Fruit fly (Drosophila melanogaster) whole organism, pupa: ENCODE results near the gene Him.
A peak's percentile ranks its signal among the peaks of the same experiment; 100 is the strongest.

Source experiments
- CG10348 ChIP-seq: fragments of 200-800 bp; sonication (Bioruptor generic); IDR thresholded peaks from 2 replicates; pipeline ENCODE4 v1.3.6; 2022; ENCODE audit warnings: missing biosample characterization, missing genetic modification characterization
- CG12605 ChIP-seq: fragments of 200-800 bp; sonication (Bioruptor generic); IDR thresholded peaks from 2 replicates; pipeline ENCODE4 v1.3.6; 2022; ENCODE audit warnings: missing biosample characterization, missing genetic modification characterization
- CG13204 ChIP-seq: fragments of 200-800 bp; sonication (Bioruptor generic); optimal IDR thresholded peaks from 2 replicates; lab custom pipeline; 2018; ENCODE audit warnings: missing biosample characterization, mild to moderate bottlenecking, missing genetic modification characterization, moderate library complexity
- CG14655 ChIP-seq: fragments of 200-800 bp; sonication (Bioruptor generic); optimal IDR thresholded peaks from 3 replicates; lab custom pipeline; 2017; ENCODE audit warnings: mild to moderate bottlenecking, missing biosample characterization, missing genetic modification reagents, missing genetic modification characterization
- CG15710 ChIP-seq: fragments of 200-800 bp; sonication (Bioruptor generic); optimal IDR thresholded peaks from 2 replicates; lab custom pipeline; 2018; ENCODE audit warnings: missing biosample characterization, mild to moderate bottlenecking, missing genetic modification characterization, moderate library complexity
- CG17806 ChIP-seq: fragments of 200-800 bp; sonication (Bioruptor generic); optimal IDR thresholded peaks from 2 replicates; lab custom pipeline; 2018; ENCODE audit warnings: missing biosample characterization, mild to moderate bottlenecking, missing genetic modification characterization, moderate library complexity
- CG32121 ChIP-seq: fragments of 200-800 bp; sonication (Bioruptor generic); IDR thresholded peaks from 2 replicates; pipeline ENCODE4 v1.3.6; 2022; ENCODE audit warnings: missing biosample characterization, missing genetic modification characterization
- CG34367 ChIP-seq: fragments of 200-800 bp; sonication (Bioruptor generic); optimal IDR thresholded peaks from 2 replicates; lab custom pipeline; 2018; ENCODE audit warnings: missing biosample characterization, mild to moderate bottlenecking, missing genetic modification characterization
- CG4496 ChIP-seq: fragments of 200-800 bp; sonication (Bioruptor generic); IDR thresholded peaks from 3 replicates; pipeline ENCODE4 v1.3.6; 2022; ENCODE audit warnings: missing biosample characterization, missing genetic modification characterization
- CG8159 ChIP-seq: fragments of 200-800 bp; sonication (Bioruptor generic); optimal IDR thresholded peaks from 3 replicates; lab custom pipeline; 2018; ENCODE audit warnings: missing biosample characterization, mild to moderate bottlenecking, missing genetic modification characterization, moderate library complexity
- CG8301 ChIP-seq: fragments of 200-800 bp; sonication (Bioruptor generic); optimal IDR thresholded peaks from 2 replicates; lab custom pipeline; 2018; ENCODE audit warnings: missing biosample characterization, mild to moderate bottlenecking, missing genetic modification characterization
- CG9948 ChIP-seq: fragments of 200-800 bp; sonication (Bioruptor generic); optimal IDR thresholded peaks from 2 replicates; lab custom pipeline; 2018; ENCODE audit warnings: missing biosample characterization, mild to moderate bottlenecking, missing genetic modification characterization, moderate library complexity
- D1 ChIP-seq: fragments of 200-800 bp; sonication (Bioruptor generic); optimal IDR thresholded peaks from 2 replicates; lab custom pipeline; 2018; ENCODE audit warnings: missing biosample characterization, mild to moderate bottlenecking, missing genetic modification characterization, moderate library complexity
- EcR ChIP-seq: fragments of 200-800 bp; sonication (Bioruptor generic); optimal IDR thresholded peaks from 3 replicates; lab custom pipeline; 2019; ENCODE audit warnings: missing biosample characterization, missing genetic modification characterization, mild to moderate bottlenecking, moderate library complexity, missing genetic modification reagents
- Ets98B ChIP-seq: fragments of 200-800 bp; sonication (Bioruptor generic); IDR thresholded peaks from 2 replicates; pipeline ENCODE4 v1.3.6; 2022; ENCODE audit warnings: missing biosample characterization, missing genetic modification characterization
- Pif1A ChIP-seq: fragments of 200-800 bp; sonication (Bioruptor generic); optimal IDR thresholded peaks from 3 replicates; lab custom pipeline; 2016; ENCODE audit warnings: missing biosample characterization, missing genetic modification characterization
- Pif1B ChIP-seq: fragments of 200-800 bp; sonication (Bioruptor generic); optimal IDR thresholded peaks from 3 replicates; lab custom pipeline; 2016; ENCODE audit warnings: missing biosample characterization, missing genetic modification characterization
- Snoo ChIP-seq: fragments of 200-800 bp; sonication (Bioruptor generic); optimal IDR thresholded peaks from 3 replicates; lab custom pipeline; 2017; ENCODE audit warnings: missing biosample characterization, mild to moderate bottlenecking, missing genetic modification characterization, inconsistent platforms
- fd96Ca ChIP-seq: fragments of 200-800 bp; sonication (Bioruptor generic); IDR thresholded peaks from 3 replicates; pipeline ENCODE4 v1.3.6; 2022; ENCODE audit warnings: missing biosample characterization, missing genetic modification characterization
- gl ChIP-seq: fragments of 200-800 bp; sonication (Bioruptor generic); optimal IDR thresholded peaks from 2 replicates; lab custom pipeline; 2018; ENCODE audit warnings: missing biosample characterization, mild to moderate bottlenecking, missing genetic modification characterization
- rn ChIP-seq: fragments of 200-800 bp; sonication (Bioruptor generic); IDR thresholded peaks from 2 replicates; pipeline ENCODE4 v1.3.6; 2022; ENCODE audit warnings: missing biosample characterization, missing genetic modification characterization

Gene Him

DNA sequence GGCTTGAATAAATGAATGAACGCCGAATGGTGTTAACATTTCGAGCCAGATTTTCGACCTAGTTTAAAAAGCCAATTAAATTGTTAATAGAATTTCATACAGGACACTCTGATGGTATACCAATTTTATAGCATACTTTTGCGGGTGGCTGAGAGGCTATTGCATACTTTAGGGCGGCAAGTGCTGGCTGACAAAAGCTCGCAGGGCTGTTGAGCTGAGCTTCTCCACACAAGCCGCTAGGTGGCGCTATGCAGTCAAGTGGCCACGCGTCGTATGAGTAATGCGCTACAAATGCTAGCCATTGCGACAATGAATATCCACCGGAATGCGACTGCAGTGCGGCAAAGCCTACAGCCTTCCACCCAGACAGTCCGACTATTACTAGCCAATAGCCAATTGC, 30.1 kb downstream of the Him start:
- TF ChIP-seq CG15710 (no peak), CG32121 (GFP tag; lab: Robert Waterston, UW) (no peak), CG34367 (tag; lab: Kevin White, UChicago) (peak; percentile 7), CG10348 (GFP tag; lab: Robert Waterston, UW) (no peak), CG8301 (tag; lab: Kevin White, UChicago) (no peak), Ets98B (GFP tag; lab: Robert Waterston, UW) (no peak; the same call in 1 of the 2 replicates), gl (tag; lab: Kevin White, UChicago) (no peak), Snoo (tag; lab: Kevin White, UChicago) (no peak), fd96Ca (GFP tag; lab: Robert Waterston, UW) (no peak), Pif1B (GFP tag; lab: Kevin White, UChicago) (no peak), D1 (no peak), rn (no peak), CG4496 (GFP tag; lab: Robert Waterston, UW) (peak; percentile 80), CG8159 (tag; lab: Kevin White, UChicago) (no peak)

DNA sequence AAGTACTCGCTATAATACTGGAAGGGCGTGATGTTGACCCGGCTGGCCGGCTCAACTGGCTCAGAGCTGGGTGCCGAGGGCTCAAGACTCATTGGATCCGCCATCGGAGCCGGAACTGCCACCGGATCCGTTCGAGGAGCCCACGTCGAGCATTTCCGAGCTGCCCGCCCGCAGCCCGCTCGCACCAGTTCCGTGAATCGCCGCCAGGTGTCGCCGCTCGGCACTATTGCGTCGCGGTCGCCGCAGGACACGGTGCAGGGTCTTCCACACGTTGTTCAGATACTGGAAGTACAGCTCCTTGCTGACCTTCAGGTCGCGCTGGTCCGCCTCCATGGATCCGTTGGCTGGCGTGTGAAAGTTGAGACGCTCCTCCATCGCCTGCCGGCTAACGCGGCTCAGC, 32.0 kb downstream of the Him start:
- TF ChIP-seq Pif1A (GFP tag; lab: Kevin White, UChicago) (no peak), rn (no peak), EcR (GFP tag; lab: Kevin White, UChicago) (no peak), CG17806 (no peak), CG9948 (tag; lab: Kevin White, UChicago) (no peak), CG10348 (GFP tag; lab: Robert Waterston, UW) (no peak), fd96Ca (GFP tag; lab: Robert Waterston, UW) (no peak), Ets98B (GFP tag; lab: Robert Waterston, UW) (no peak), CG4496 (GFP tag; lab: Robert Waterston, UW) (no peak), CG12605 (no peak), CG34367 (tag; lab: Kevin White, UChicago) (no peak), CG8301 (tag; lab: Kevin White, UChicago) (no peak), CG32121 (GFP tag; lab: Robert Waterston, UW) (no peak), CG8159 (tag; lab: Kevin White, UChicago) (no peak), CG14655 (GFP tag; lab: Kevin White, UChicago) (no peak), gl (tag; lab: Kevin White, UChicago) (no peak)

DNA sequence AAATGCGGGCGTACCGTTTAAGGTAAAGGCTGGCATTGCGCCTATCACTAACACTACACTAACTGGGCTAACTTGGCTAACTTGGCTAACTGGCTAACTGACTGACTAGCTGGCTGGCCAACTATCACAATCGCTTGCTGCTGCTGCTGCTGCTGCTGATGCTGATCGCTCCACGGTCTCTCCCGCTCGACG, 33.9 kb downstream of the Him start, which contains the start of gene upd2:
Gene upd2, minus strand, starts transcription at position 101 of the 192 bp plus-strand sequence.
- no peak for TF ChIP-seq Pif1B (GFP tag; lab: Kevin White, UChicago)
- no peak for TF ChIP-seq CG32121 (GFP tag; lab: Robert Waterston, UW)
- TF ChIP-seq rn, result no peak
- TF ChIP-seq CG14655 (GFP tag; lab: Kevin White, UChicago), result no peak
- TF ChIP-seq, all 21 proteins: peak for 0

DNA sequence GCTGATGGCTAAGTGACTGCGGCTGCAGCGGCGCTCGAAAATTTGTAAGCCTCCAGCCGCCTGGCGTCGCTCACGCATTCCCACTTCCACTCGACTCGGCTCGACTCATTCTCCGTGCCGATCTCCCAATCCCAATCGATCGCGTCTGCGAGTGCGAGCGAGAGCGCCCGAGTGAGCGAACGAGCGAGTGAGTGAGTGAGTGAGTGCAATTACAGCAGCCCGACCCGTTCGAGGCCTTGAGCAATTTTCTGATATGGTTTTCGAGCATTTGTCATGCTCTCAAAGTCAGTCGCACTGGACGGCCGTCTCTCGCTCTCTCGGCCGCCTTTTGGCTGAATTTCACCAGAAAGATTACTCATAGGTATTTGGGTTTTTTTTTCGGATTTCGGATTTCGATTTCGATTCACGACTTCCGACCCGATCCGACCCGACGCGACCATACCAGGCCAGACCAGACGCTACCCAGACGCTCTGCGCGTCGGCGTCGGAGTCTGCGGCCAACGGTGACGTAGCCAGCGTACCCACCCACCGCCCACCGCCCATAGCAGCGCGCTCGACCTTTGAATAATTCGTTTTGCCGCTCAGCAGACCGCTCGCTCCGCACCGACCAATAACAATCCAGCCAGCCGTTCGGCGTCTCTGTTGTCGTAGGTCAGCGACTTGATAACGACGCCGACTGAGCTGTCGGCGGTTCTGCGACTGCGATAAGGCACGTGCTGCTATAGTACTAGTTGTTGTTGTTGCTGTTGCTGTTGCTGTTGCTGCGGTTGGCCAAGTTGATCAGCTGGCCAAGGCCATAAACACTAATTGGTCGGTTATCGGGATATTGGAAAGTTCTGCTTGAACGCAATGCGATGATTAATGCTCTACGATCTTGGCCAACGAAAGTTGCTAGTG, 34.4 kb downstream of the Him start:
- TF ChIP-seq CG13204 (GFP tag; lab: Kevin White, UChicago) (peak; percentile 53), Snoo (tag; lab: Kevin White, UChicago) (no peak), CG17806 (no peak), CG4496 (GFP tag; lab: Robert Waterston, UW) (peak; percentile 26; the same call in 1 of the 3 replicates), EcR (GFP tag; lab: Kevin White, UChicago) (peak; percentile 42)

DNA sequence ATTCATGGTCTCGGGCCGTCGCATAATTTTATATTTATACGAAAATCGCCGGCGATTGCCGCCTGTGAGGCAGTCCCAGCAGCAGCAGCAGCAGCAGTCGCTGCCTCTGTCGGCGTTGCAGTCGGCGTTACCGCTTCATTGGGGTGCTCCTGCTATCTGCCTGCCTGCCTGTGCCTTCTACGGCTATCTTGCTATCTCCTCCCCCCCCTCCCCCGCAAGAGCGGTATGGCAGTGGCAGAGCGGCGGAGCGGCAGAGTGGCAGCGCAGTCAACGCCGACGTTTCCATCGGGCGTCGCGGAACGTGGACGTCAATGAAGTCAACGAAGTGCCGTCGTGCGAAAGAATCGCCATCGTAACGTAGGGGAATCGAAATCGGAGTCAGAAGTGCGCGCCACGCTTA, 36.0 kb downstream of the Him start:
- TF ChIP-seq CG4496 (GFP tag; lab: Robert Waterston, UW), result no peak
- peak; percentile 50 for TF ChIP-seq CG13204 (GFP tag; lab: Kevin White, UChicago)

DNA sequence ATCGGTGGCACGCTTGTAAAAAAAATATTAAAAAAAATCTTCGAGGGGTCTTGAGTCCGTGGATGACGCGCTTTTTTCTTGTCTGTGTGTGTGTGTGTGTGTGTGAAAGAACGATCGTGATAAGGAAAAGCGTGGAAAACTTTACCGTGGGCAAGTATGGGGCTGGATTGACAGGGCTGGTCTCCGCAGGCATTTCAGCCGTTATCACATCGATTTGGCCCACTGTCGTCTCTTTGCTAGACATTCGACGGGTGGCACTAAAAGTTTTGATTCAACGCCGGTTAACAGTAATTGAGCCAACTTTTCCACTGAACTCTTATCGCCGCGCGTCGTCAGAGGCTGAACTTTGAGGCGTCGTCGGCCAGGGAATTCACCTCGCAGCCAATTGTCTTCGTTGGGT, 37.6 kb downstream of the Him start:
- TF ChIP-seq D1, result no peak
- no peak for TF ChIP-seq Ets98B (GFP tag; lab: Robert Waterston, UW)
- no peak for TF ChIP-seq CG8159 (tag; lab: Kevin White, UChicago)
- TF ChIP-seq CG15710, result no peak
- TF ChIP-seq CG10348 (GFP tag; lab: Robert Waterston, UW), result no peak
- no peak for TF ChIP-seq CG12605
- TF ChIP-seq, all 21 proteins: peak for 0

DNA sequence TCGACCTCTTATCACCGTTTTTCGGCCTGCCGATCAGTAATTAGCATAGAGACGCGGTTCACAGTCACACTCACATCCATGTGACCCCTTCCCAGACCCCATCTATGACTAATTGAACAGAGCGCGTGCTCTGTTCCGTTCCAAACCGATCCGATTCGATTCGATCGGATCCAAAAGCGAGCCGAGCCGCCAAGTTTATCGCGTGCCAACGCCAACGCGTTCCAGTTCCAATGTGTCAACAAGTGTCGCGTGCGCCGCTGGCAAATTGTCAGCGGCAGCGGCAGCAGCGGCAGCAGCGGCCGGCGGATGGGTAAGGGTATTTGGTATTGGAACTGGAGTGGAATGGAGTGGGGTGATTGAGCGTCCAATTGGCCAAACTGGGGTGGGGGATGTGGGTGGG, 39.0 kb downstream of the Him start:
- no peak for TF ChIP-seq CG32121 (GFP tag; lab: Robert Waterston, UW)
- no peak for TF ChIP-seq CG34367 (tag; lab: Kevin White, UChicago)
- no peak for TF ChIP-seq Ets98B (GFP tag; lab: Robert Waterston, UW)
